Fruit fly (Drosophila melanogaster): ENCODE data around the gene Ir62a.
A peak's percentile ranks its signal among the peaks of the same experiment; 100 is the strongest.

Gene Ir62a

DNA sequence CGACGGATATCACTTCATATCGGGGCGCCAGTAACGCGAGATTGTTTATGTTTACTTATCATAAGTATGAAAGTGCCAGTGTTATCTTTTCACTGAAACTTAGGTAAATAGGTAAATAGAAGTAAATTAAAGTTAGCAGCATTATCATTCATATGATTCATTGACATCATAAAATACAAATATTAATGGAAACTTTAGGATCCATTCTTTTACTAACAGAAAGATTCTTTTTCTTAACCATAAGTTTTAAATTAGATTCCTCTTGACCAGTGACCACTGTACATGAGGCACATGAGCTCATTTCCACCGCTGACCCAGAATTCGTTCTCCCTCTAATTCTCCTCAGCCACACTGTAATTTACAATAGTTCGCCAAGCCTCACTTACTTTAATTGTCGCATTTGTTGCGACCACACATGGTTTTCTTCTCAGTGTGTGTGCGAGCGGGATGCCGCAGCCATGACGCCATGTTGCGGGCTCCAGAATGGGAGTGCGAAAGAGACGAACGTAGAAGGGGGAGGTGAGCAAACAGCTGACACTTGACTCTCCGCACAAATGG is 47.4 kb upstream of the Ir62a start (continued):
- 0 out of 3 replicates have a peak, but pooled peaks have one; percentile 6 for TF ChIP-seq so (GFP tag; IDR thresholded peaks at IDR 0.05)
- peak; percentile 2 for TF ChIP-seq ftz-f1 (GFP tag; optimal IDR thresholded peaks at IDR 0.05)
- TF ChIP-seq CG2116 (GFP tag; optimal IDR thresholded peaks at IDR 0.05), result peak; percentile 19
- peak; percentile 8 for TF ChIP-seq CG14710 (tag; optimal IDR thresholded peaks at IDR 0.05)
- peak; percentile 27 for TF ChIP-seq slbo (GFP tag; IDR thresholded peaks at IDR 0.05)
- TF ChIP-seq ind (GFP tag; optimal IDR thresholded peaks at IDR 0.05), result peak; percentile 44
- no peak for TF ChIP-seq NK7.1 (GFP tag; optimal IDR thresholded peaks at IDR 0.05)
- TF ChIP-seq Deaf1 (tag; optimal IDR thresholded peaks at IDR 0.05), result no peak
- TF ChIP-seq CG7271 (tag; optimal IDR thresholded peaks at IDR 0.05), result no peak
- no peak for TF ChIP-seq Hmr (GFP tag; optimal IDR thresholded peaks at IDR 0.05)
- peak; percentile 36; the same call in 1 of the 4 replicates for TF ChIP-seq Gug (GFP tag; IDR thresholded peaks at IDR 0.05)
- TF ChIP-seq zfh1 (GFP tag; IDR thresholded peaks at IDR 0.05), result peak; percentile 54; the same call in 2 of the 3 replicates
- TF ChIP-seq CG1529 (GFP tag; optimal IDR thresholded peaks at IDR 0.05), result peak; percentile 3
- peak; percentile 47 for TF ChIP-seq CG18262 (tag; optimal IDR thresholded peaks at IDR 0.05)
- TF ChIP-seq prd (optimal IDR thresholded peaks at IDR 0.05), result no peak
- TF ChIP-seq prd (GFP tag; IDR thresholded peaks at IDR 0.05), result peak; percentile 58
- TF ChIP-seq tx (GFP tag; optimal IDR thresholded peaks at IDR 0.05), result no peak
- peak; percentile 34; the same call in 1 of the 2 replicates for TF ChIP-seq CG14014 (GFP tag; IDR thresholded peaks at IDR 0.05)
- TF ChIP-seq tll (GFP tag; optimal IDR thresholded peaks at IDR 0.05), result no peak
- TF ChIP-seq stwl (tag; optimal IDR thresholded peaks at IDR 0.05), result no peak
- TF ChIP-seq Max (GFP tag; optimal IDR thresholded peaks at IDR 0.05), result no peak
- TF ChIP-seq CG10209 (GFP tag; optimal IDR thresholded peaks at IDR 0.05), result peak; percentile 15
- no peak for TF ChIP-seq ash1 (GFP tag; optimal IDR thresholded peaks at IDR 0.05)
- TF ChIP-seq fd96Cb (tag; optimal IDR thresholded peaks at IDR 0.05), result peak; percentile 41
- peak in 1 of 2 experiments; percentile 30 for TF ChIP-seq crp (GFP tag; optimal IDR thresholded peaks at IDR 0.05)
- peak; percentile 7 for TF ChIP-seq CG10267 (tag; optimal IDR thresholded peaks at IDR 0.05)
- TF ChIP-seq ems (GFP tag; optimal IDR thresholded peaks at IDR 0.05), result no peak
- TF ChIP-seq exex (tag; optimal IDR thresholded peaks at IDR 0.05), result peak; percentile 51
- TF ChIP-seq HLH54F (GFP tag; optimal IDR thresholded peaks at IDR 0.05), result no peak
- TF ChIP-seq CG4360 (GFP tag; IDR thresholded peaks at IDR 0.05), result no peak
- no peak for TF ChIP-seq pfk (GFP tag; optimal IDR thresholded peaks at IDR 0.05)
- no peak for TF ChIP-seq slou (GFP tag; optimal IDR thresholded peaks at IDR 0.05)
- TF ChIP-seq knrl (GFP tag; IDR thresholded peaks at IDR 0.05; ENCODE audit: partially characterized antibody), result no peak
- no peak for TF ChIP-seq dimm (GFP tag; IDR thresholded peaks at IDR 0.05)
- TF ChIP-seq bsh (GFP tag; optimal IDR thresholded peaks at IDR 0.05), result peak in 1 of 2 experiments; percentile 58
- TF ChIP-seq dmrt99B (tag; optimal IDR thresholded peaks at IDR 0.05), result peak; percentile 59
- no peak for TF ChIP-seq CG34224 (GFP tag; IDR thresholded peaks at IDR 0.05; ENCODE audit: partially characterized antibody)
- peak; percentile 43 for TF ChIP-seq CG2712 (tag; optimal IDR thresholded peaks at IDR 0.05)
- TF ChIP-seq Taf1 (GFP tag; IDR thresholded peaks at IDR 0.05), result no peak
- TF ChIP-seq CG11398 (GFP tag; optimal IDR thresholded peaks at IDR 0.05), result no peak
- TF ChIP-seq zen (tag; optimal IDR thresholded peaks at IDR 0.05), result no peak
- TF ChIP-seq Oaz (GFP tag; IDR thresholded peaks at IDR 0.05), result no peak
- no peak for TF ChIP-seq bigmax (GFP tag; optimal IDR thresholded peaks at IDR 0.05)
- 0 out of 2 replicates have a peak, but pooled peaks have one; percentile 18 for TF ChIP-seq MBD-R2 (GFP tag; IDR thresholded peaks at IDR 0.05)
- TF ChIP-seq cg (GFP tag; optimal IDR thresholded peaks at IDR 0.05), result no peak
- TF ChIP-seq CG8089 (GFP tag; optimal IDR thresholded peaks at IDR 0.05), result no peak
- TF ChIP-seq CG11695 (GFP tag; IDR thresholded peaks at IDR 0.05), result 0 out of 3 replicates have a peak, but pooled peaks have one; percentile 31
- TF ChIP-seq CG30020 (tag; optimal IDR thresholded peaks at IDR 0.05), result no peak
- TF ChIP-seq Trl (optimal IDR thresholded peaks at IDR 0.05), result no peak
- TF ChIP-seq Trl (GFP tag; optimal IDR thresholded peaks at IDR 0.05), result no peak
